Worm (Caenorhabditis elegans): ENCODE data around the gene sre-24.

DNA sequence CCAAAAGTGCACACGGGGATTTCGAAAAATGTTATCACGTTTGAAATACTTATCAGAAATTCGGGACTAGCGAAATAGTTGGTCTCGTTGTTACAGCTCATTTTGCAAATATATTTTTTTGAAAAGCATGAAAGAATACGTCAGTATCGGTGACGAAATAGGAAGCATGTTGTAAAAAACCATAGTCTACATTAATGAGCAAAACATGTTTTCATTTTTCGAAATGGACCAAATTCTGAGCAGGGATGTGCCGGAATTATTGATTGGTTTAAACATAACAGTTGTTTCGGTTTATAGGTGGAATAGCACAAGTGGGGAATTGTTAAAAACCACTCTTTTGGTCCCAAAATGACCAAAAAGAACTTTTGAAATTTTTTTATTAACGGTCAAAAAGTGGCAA lies 49.6 kb downstream of the sre-24 start, which contains the start of gene srh-247:
- TF ChIP-seq fkh-10 (GFP tag; optimal IDR thresholded peaks at IDR 0.05) (no peak), mdl-1 (tag; optimal IDR thresholded peaks at IDR 0.05) (no peak), nhr-12 (tag; optimal IDR thresholded peaks at IDR 0.05) (no peak), zag-1 (tag; optimal IDR thresholded peaks at IDR 0.05) (no peak), nhr-23 (tag; optimal IDR thresholded peaks at IDR 0.05) (no peak), nhr-77 (tag; optimal IDR thresholded peaks at IDR 0.05) (no peak)
